Worm (Caenorhabditis elegans) whole organism, late embryonic: ENCODE results near the gene F11C7.2.
A peak's percentile ranks its signal among the peaks of the same experiment; 100 is the strongest.

ENCODE experiments used
- C08G9.2 ChIP-seq: sonication (generic microtip); optimal IDR thresholded peaks from 2 replicates; lab custom pipeline; 2016; ENCODE audit warnings: mild to moderate bottlenecking, missing genetic modification characterization, moderate library complexity, missing compliant biosample characterization
- C38D4.7 ChIP-seq: fragments of 200-800 bp; sonication (Bioruptor generic); optimal IDR thresholded peaks from 2 replicates; lab custom pipeline; 2018; ENCODE audit warnings: mild to moderate bottlenecking, missing genetic modification characterization, moderate library complexity, missing compliant biosample characterization
- F13H6.1 ChIP-seq: sonication (generic microtip); optimal IDR thresholded peaks from 2 replicates; lab custom pipeline; 2016; ENCODE audit warnings: missing genetic modification characterization, missing compliant biosample characterization
- K02D7.2 ChIP-seq: sonication (generic microtip); optimal IDR thresholded peaks from 2 replicates; lab custom pipeline; 2017; ENCODE audit warnings: mild to moderate bottlenecking, missing genetic modification characterization, missing compliant biosample characterization
- K09A11.1 ChIP-seq: sonication (generic microtip); optimal IDR thresholded peaks from 2 replicates; lab custom pipeline; 2017; ENCODE audit warnings: antibody characterized with exemption, mild to moderate bottlenecking, missing genetic modification characterization, missing compliant biosample characterization; ENCODE audit not compliant: insufficient read depth
- Y22D7AL.16 ChIP-seq: sonication (generic microtip); optimal IDR thresholded peaks from 2 replicates; lab custom pipeline; 2016; ENCODE audit warnings: missing genetic modification characterization, missing compliant biosample characterization
- ahr-1 ChIP-seq: sonication (generic microtip); optimal IDR thresholded peaks from 2 replicates; lab custom pipeline; 2016; ENCODE audit warnings: missing genetic modification characterization, missing compliant biosample characterization
- ceh-14 ChIP-seq: sonication (generic microtip); optimal IDR thresholded peaks from 2 replicates; lab custom pipeline; 2016; ENCODE audit warnings: missing genotype, missing genetic modification characterization, missing compliant biosample characterization
- ceh-18 ChIP-seq: sonication (generic microtip); optimal IDR thresholded peaks from 2 replicates; lab custom pipeline; 2016; ENCODE audit warnings: missing genetic modification characterization, missing compliant biosample characterization
- ceh-2 ChIP-seq: sonication (generic microtip); optimal IDR thresholded peaks from 2 replicates; lab custom pipeline; 2016; ENCODE audit warnings: missing genotype, missing genetic modification characterization, missing compliant biosample characterization
- ceh-22 ChIP-seq: sonication (generic microtip); optimal IDR thresholded peaks from 2 replicates; lab custom pipeline; 2017; ENCODE audit warnings: missing biosample characterization, missing genetic modification characterization
- ceh-24 ChIP-seq: sonication (generic microtip); optimal IDR thresholded peaks from 2 replicates; lab custom pipeline; 2016; ENCODE audit warnings: mild to moderate bottlenecking, missing genetic modification characterization, missing compliant biosample characterization
- ceh-31 ChIP-seq: sonication (generic microtip); optimal IDR thresholded peaks from 2 replicates; lab custom pipeline; 2016; ENCODE audit warnings: missing genetic modification characterization, missing compliant biosample characterization
- ceh-34 ChIP-seq: sonication (generic microtip); optimal IDR thresholded peaks from 2 replicates; lab custom pipeline; 2016; ENCODE audit warnings: mild to moderate bottlenecking, missing genetic modification characterization, missing compliant biosample characterization
- ceh-48 ChIP-seq: sonication (generic microtip); optimal IDR thresholded peaks from 2 replicates; lab custom pipeline; 2016; ENCODE audit warnings: missing genetic modification characterization, inconsistent platforms, missing compliant biosample characterization
- ceh-6 ChIP-seq: fragments of 200-800 bp; sonication (Bioruptor generic); optimal IDR thresholded peaks from 2 replicates; lab custom pipeline; 2018; ENCODE audit warnings: mild to moderate bottlenecking, missing genetic modification characterization, missing compliant biosample characterization
- ceh-9 ChIP-seq: sonication (generic microtip); optimal IDR thresholded peaks from 2 replicates; lab custom pipeline; 2016; ENCODE audit warnings: mild to moderate bottlenecking, missing genetic modification characterization, inconsistent platforms, missing compliant biosample characterization
- ets-4 ChIP-seq: sonication (generic microtip); optimal IDR thresholded peaks from 2 replicates; lab custom pipeline; 2016; ENCODE audit warnings: missing genetic modification characterization, missing compliant biosample characterization
- eyg-1 ChIP-seq: sonication (generic microtip); optimal IDR thresholded peaks from 2 replicates; lab custom pipeline; 2016; ENCODE audit warnings: missing genotype, missing genetic modification characterization, missing compliant biosample characterization
- fkh-6 ChIP-seq: sonication (generic microtip); optimal IDR thresholded peaks from 2 replicates; lab custom pipeline; 2016; ENCODE audit warnings: missing genetic modification characterization, missing compliant biosample characterization
- hlh-30 ChIP-seq: sonication (generic microtip); optimal IDR thresholded peaks from 2 replicates; lab custom pipeline; 2017; ENCODE audit warnings: antibody characterized with exemption, missing genetic modification characterization, missing compliant biosample characterization; ENCODE audit not compliant: insufficient read depth
- hlh-6 ChIP-seq: sonication (generic microtip); optimal IDR thresholded peaks from 2 replicates; lab custom pipeline; 2016; ENCODE audit warnings: missing genotype, missing genetic modification characterization, missing compliant biosample characterization
- hlh-8 ChIP-seq: sonication (generic microtip); optimal IDR thresholded peaks from 2 replicates; lab custom pipeline; 2016; ENCODE audit warnings: missing genotype, missing genetic modification characterization, missing compliant biosample characterization
- lim-6 ChIP-seq: sonication (generic microtip); optimal IDR thresholded peaks from 2 replicates; lab custom pipeline; 2016; ENCODE audit warnings: missing genetic modification characterization, missing compliant biosample characterization
- mec-3 ChIP-seq: sonication (generic microtip); optimal IDR thresholded peaks from 2 replicates; lab custom pipeline; 2016; ENCODE audit warnings: borderline replicate concordance, missing genetic modification characterization, missing compliant biosample characterization
- nfya-1 ChIP-seq: sonication (generic microtip); optimal IDR thresholded peaks from 2 replicates; lab custom pipeline; 2017; ENCODE audit warnings: missing genetic modification characterization, mild to moderate bottlenecking, missing compliant biosample characterization, antibody characterized with exemption, moderate library complexity
- nhr-11 ChIP-seq: fragments of 150-350 bp; optimal IDR thresholded peaks from 2 replicates; lab custom pipeline; 2014; ENCODE audit warnings: missing biosample characterization, missing genetic modification characterization
- nhr-232 ChIP-seq: sonication (generic microtip); optimal IDR thresholded peaks from 2 replicates; lab custom pipeline; 2016; ENCODE audit warnings: missing genetic modification characterization, missing compliant biosample characterization
- pqm-1 ChIP-seq: sonication (generic microtip); optimal IDR thresholded peaks from 2 replicates; lab custom pipeline; 2016; ENCODE audit warnings: missing genetic modification characterization, missing compliant biosample characterization
- ref-2 ChIP-seq: sonication (generic microtip); optimal IDR thresholded peaks from 2 replicates; lab custom pipeline; 2016; ENCODE audit warnings: missing genetic modification characterization, missing compliant biosample characterization
- rnt-1 ChIP-seq: sonication (generic microtip); optimal IDR thresholded peaks from 2 replicates; lab custom pipeline; 2016; ENCODE audit warnings: missing genetic modification characterization, missing compliant biosample characterization
- sdc-2 ChIP-seq: sonication (generic microtip); optimal IDR thresholded peaks from 2 replicates; lab custom pipeline; 2016; ENCODE audit warnings: missing genotype, missing genetic modification characterization, missing compliant biosample characterization
- sox-4 ChIP-seq: sonication (generic microtip); optimal IDR thresholded peaks from 2 replicates; lab custom pipeline; 2017; ENCODE audit warnings: mild to moderate bottlenecking, missing genetic modification characterization, inconsistent platforms, missing compliant biosample characterization
- syd-9 ChIP-seq: sonication (generic microtip); optimal IDR thresholded peaks from 2 replicates; lab custom pipeline; 2016; ENCODE audit warnings: mild to moderate bottlenecking, missing genetic modification characterization, moderate library complexity, missing compliant biosample characterization
- tbx-2 ChIP-seq: sonication (generic microtip); optimal IDR thresholded peaks from 2 replicates; lab custom pipeline; 2016; ENCODE audit warnings: missing genetic modification characterization, missing compliant biosample characterization
- ttx-3 ChIP-seq: sonication (generic microtip); optimal IDR thresholded peaks from 2 replicates; lab custom pipeline; 2016; ENCODE audit warnings: missing genetic modification reagents, missing genetic modification characterization, missing compliant biosample characterization
- unc-3 ChIP-seq, 2 experiments: fragments of 200-800 bp in 1 of 2; sonication (Bioruptor generic) in 1 of 2; sonication (generic microtip) in 1 of 2; conservative IDR thresholded peaks in 1 of 2; optimal IDR thresholded peaks in 1 of 2; 2 replicates each; pipeline versions ENCODE4 v1.3.6 to Lab custom; 2016 to 2022; ENCODE audit warnings: missing compliant biosample characterization in 2 of 2, missing genetic modification characterization in 2 of 2, missing genetic modification reagents in 1 of 2
- unc-42 ChIP-seq: sonication (generic microtip); optimal IDR thresholded peaks from 2 replicates; lab custom pipeline; 2016; ENCODE audit warnings: missing genotype, missing genetic modification characterization, missing compliant biosample characterization
- unc-55 ChIP-seq: sonication (generic microtip); optimal IDR thresholded peaks from 2 replicates; lab custom pipeline; 2017; ENCODE audit warnings: missing biosample characterization, missing genetic modification reagents, missing genetic modification characterization
- unc-86 ChIP-seq: sonication (generic microtip); optimal IDR thresholded peaks from 2 replicates; lab custom pipeline; 2016; ENCODE audit warnings: missing genetic modification characterization, missing compliant biosample characterization
- zip-5 ChIP-seq: sonication (generic microtip); optimal IDR thresholded peaks from 2 replicates; lab custom pipeline; 2016; ENCODE audit warnings: missing genetic modification characterization, missing compliant biosample characterization

The F11C7.2 gene

ce11 chrX:17390531-17390930 lies 6.1 kb upstream of the F11C7.2 start:
- TF ChIP-seq Y22D7AL.16 (tag; lab: Kevin White, UChicago) (no peak), hlh-8 (tag; lab: Kevin White, UChicago) (no peak), unc-3 (GFP tag; conservative IDR thresholded peaks at IDR 0.05; lab: Robert Waterston, UW) (no peak), unc-3 (tag; optimal IDR thresholded peaks at IDR 0.05; lab: Kevin White, UChicago) (no peak), unc-86 (tag; lab: Kevin White, UChicago) (no peak), zip-5 (no peak), ets-4 (tag; lab: Kevin White, UChicago) (no peak), ceh-18 (tag; lab: Kevin White, UChicago) (no peak), syd-9 (tag; lab: Kevin White, UChicago) (no peak), ceh-48 (tag; lab: Kevin White, UChicago) (no peak), mec-3 (tag; lab: Kevin White, UChicago) (no peak)

ce11 chrX:17391515-17391914 lies 5.1 kb upstream of the F11C7.2 start, which contains the start of gene F10D7.5:
F10D7.5 (minus strand) TSS chrX:17391615.
- TF ChIP-seq hlh-6 (tag; lab: Kevin White, UChicago), result no peak
- no peak for TF ChIP-seq ceh-31 (tag; lab: Kevin White, UChicago)
- TF ChIP-seq hlh-8 (tag; lab: Kevin White, UChicago), result no peak

DNA sequence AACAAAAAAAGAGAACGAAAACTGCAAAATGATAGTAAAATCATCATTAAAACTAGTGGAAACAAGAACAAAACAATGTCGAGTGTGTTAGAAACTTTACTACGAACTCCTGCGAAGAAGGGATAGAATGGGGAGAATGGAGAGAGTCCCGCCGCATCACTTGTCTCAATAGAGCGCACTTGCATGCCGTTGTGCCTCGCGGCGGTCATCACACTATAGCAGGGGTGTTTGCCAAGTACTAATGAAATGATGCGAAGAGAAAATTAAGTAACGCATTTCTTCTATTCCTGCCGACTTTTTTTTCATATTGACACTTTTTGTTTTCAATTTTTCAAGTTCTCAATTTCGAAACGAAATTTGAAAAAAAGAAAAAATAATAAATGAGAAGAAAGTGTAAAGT lies 4.4 kb upstream of the F11C7.2 start:
- TF ChIP-seq syd-9 (tag; lab: Kevin White, UChicago) (peak; percentile 24), rnt-1 (peak; percentile 29), ceh-6 (GFP tag; lab: Kevin White, UChicago) (no peak), mec-3 (tag; lab: Kevin White, UChicago) (no peak), hlh-30 (tag; lab: Kevin White, UChicago) (peak; percentile 67), ttx-3 (tag; lab: Kevin White, UChicago) (no peak), ahr-1 (tag; lab: Kevin White, UChicago) (no peak), F13H6.1 (tag; lab: Kevin White, UChicago) (no peak), ceh-31 (tag; lab: Kevin White, UChicago) (peak; percentile 72), C38D4.7 (no peak), unc-55 (GFP tag; lab: Kevin White, UChicago) (peak; percentile 43), tbx-2 (tag; lab: Kevin White, UChicago) (peak; percentile 56), fkh-6 (tag; lab: Kevin White, UChicago) (no peak), Y22D7AL.16 (tag; lab: Kevin White, UChicago) (no peak), eyg-1 (tag; lab: Kevin White, UChicago) (no peak), ceh-24 (tag; lab: Kevin White, UChicago) (no peak), ceh-2 (tag; lab: Kevin White, UChicago) (no peak), K09A11.1 (no peak), ref-2 (tag; lab: Kevin White, UChicago) (peak; percentile 9), nhr-232 (tag; lab: Kevin White, UChicago) (no peak), ceh-14 (tag; lab: Kevin White, UChicago) (peak; percentile 67), lim-6 (tag; lab: Kevin White, UChicago) (no peak), unc-3 (GFP tag; conservative IDR thresholded peaks at IDR 0.05; lab: Robert Waterston, UW) (no peak), unc-3 (tag; optimal IDR thresholded peaks at IDR 0.05; lab: Kevin White, UChicago) (no peak), nhr-11 (tag; lab: Kevin White, UChicago) (no peak), K02D7.2 (tag; lab: Kevin White, UChicago) (no peak), unc-42 (peak; percentile 91), sdc-2 (tag; lab: Kevin White, UChicago) (peak; percentile 75), ceh-22 (tag; lab: Kevin White, UChicago) (no peak), pqm-1 (tag; lab: Kevin White, UChicago) (no peak), sox-4 (tag; lab: Kevin White, UChicago) (no peak), C08G9.2 (no peak), ceh-18 (tag; lab: Kevin White, UChicago) (peak; percentile 56), nfya-1 (tag; lab: Kevin White, UChicago) (peak; percentile 36), unc-86 (tag; lab: Kevin White, UChicago) (no peak), ceh-34 (tag; lab: Kevin White, UChicago) (peak; percentile 21), ceh-9 (tag; lab: Kevin White, UChicago) (no peak)
